Worm (Caenorhabditis elegans) whole organism, L2 larva: ENCODE results near the gene Y67D8B.3.
A peak's percentile ranks its signal among the peaks of the same experiment; 100 is the strongest.

Experiments used
- C34F6.9 ChIP-seq: fragments of 150-350 bp; optimal IDR thresholded peaks from 2 replicates; lab custom pipeline; 2014; ENCODE audit warnings: missing biosample characterization, missing genetic modification characterization
- ama-1 ChIP-seq: fragments of 150-350 bp; optimal IDR thresholded peaks from 2 replicates; lab custom pipeline; 2018; ENCODE audit warnings: inconsistent platforms
- crh-2 ChIP-seq: sonication (generic microtip); optimal IDR thresholded peaks from 2 replicates; lab custom pipeline; 2017; ENCODE audit warnings: missing biosample characterization, missing genetic modification characterization
- elt-1 ChIP-seq: fragments of 150-350 bp; optimal IDR thresholded peaks from 2 replicates; lab custom pipeline; 2014; ENCODE audit warnings: missing biosample characterization, missing genetic modification characterization
- lin-13 ChIP-seq: fragments of 150-350 bp; optimal IDR thresholded peaks from 2 replicates; lab custom pipeline; 2014; ENCODE audit warnings: missing biosample characterization, missing genetic modification reagents, missing genetic modification characterization
- mbf-1 ChIP-seq: sonication (generic microtip); optimal IDR thresholded peaks from 2 replicates; lab custom pipeline; 2017; ENCODE audit warnings: missing biosample characterization, missing genetic modification characterization
- mdl-1 ChIP-seq, 2 experiments: fragments of 150-350 bp in 1 of 2; sonication (generic microtip) in 1 of 2; optimal IDR thresholded peaks; 2 replicates each; lab custom pipeline; 2017; ENCODE audit warnings: missing biosample characterization in 2 of 2, missing genetic modification characterization in 2 of 2
- snpc-4 ChIP-seq: fragments of 150-350 bp; optimal IDR thresholded peaks from 2 replicates; lab custom pipeline; 2014; ENCODE audit warnings: missing biosample characterization, missing genetic modification characterization
- ztf-11 ChIP-seq: sonication (generic microtip); optimal IDR thresholded peaks from 2 replicates; lab custom pipeline; 2017; ENCODE audit warnings: missing biosample characterization, missing genetic modification characterization

DNA sequence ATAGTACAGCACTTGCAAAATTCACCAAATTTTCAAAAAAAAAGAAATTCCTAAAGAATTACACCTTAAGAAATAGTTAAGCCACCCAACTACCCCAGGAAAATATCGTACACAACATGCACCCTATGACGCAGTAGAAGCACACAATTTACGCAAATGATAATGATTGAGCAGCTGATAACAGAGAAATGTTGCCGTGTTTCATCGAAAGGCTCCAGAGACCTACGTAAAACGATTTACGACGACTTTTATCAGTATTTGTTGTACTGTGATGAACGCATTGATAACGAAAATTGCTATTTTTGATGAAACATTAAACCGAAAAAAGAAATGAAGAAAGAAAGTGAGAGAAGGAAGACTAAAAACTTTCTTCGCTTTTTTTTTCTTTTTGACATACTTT is 43.8 kb downstream of the Y67D8B.3 start:
- TF ChIP-seq lin-13 (GFP tag; lab: Kevin White, UChicago) (no peak), ztf-11 (tag; lab: Kevin White, UChicago) (no peak), elt-1 (no peak), ama-1 (no peak), crh-2 (tag; lab: Kevin White, UChicago) (peak; percentile 56), mdl-1 (tag; optimal IDR thresholded peaks at IDR 0.05; lab: Kevin White, UChicago) (no peak), snpc-4 (tag; lab: Kevin White, UChicago) (no peak), C34F6.9 (tag; lab: Kevin White, UChicago) (no peak), mbf-1 (tag; lab: Kevin White, UChicago) (no peak)
